Fruit fly (Drosophila melanogaster): Measurements from ENCODE around the gene CG2202.
A peak's percentile ranks its signal among the peaks of the same experiment; 100 is the strongest.

Gene CG2202

DNA sequence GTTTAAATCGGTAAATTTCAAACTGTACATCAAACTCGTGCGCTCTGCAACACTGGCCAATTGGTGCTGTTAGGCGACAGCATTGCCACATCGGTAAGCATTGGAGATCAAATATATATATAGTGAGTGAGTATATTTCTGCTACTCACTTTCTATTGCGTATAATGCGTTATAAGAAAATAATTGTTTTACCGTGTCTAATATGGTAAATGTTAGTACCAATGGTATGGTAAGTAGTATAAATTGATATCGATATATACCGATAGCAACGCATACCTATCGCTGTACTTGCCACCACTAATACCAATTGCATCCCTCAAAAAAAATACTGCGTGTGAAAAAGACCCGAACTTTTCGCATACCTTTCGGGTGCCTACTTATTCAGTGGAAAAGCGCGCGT, 8.8 kb downstream of the CG2202 start, which contains the start of the genes sofe and CG2186 (continued):
- TF ChIP-seq CG33213 (GFP tag; optimal IDR thresholded peaks at IDR 0.05) (peak; percentile 16), shn (GFP tag; optimal IDR thresholded peaks at IDR 0.05) (peak; percentile 42), gce (GFP tag; IDR thresholded peaks at IDR 0.05) (no peak), CG18011 (GFP tag; optimal IDR thresholded peaks at IDR 0.05) (peak; percentile 12), NC2α (GFP tag; optimal IDR thresholded peaks at IDR 0.05) (peak; percentile 5), mld (GFP tag; IDR thresholded peaks at IDR 0.05; ENCODE audit: partially characterized antibody) (peak; percentile 15; the same call in 1 of the 3 replicates), Elba2 (GFP tag; optimal IDR thresholded peaks at IDR 0.05) (peak; percentile 79), slbo (GFP tag; IDR thresholded peaks at IDR 0.05) (peak; percentile 67), CG14965 (GFP tag; optimal IDR thresholded peaks at IDR 0.05; ENCODE audit: borderline replicate concordance) (no peak), gro (GFP tag; optimal IDR thresholded peaks at IDR 0.05) (peak; percentile 46), CG9817 (tag; optimal IDR thresholded peaks at IDR 0.05) (peak; percentile 45), phol (tag; optimal IDR thresholded peaks at IDR 0.05) (peak; percentile 77), CG3847 (GFP tag; IDR thresholded peaks at IDR 0.05) (peak; percentile 77), CG17612 (GFP tag; IDR thresholded peaks at IDR 0.05) (no peak), maf-S (GFP tag; optimal IDR thresholded peaks at IDR 0.05) (no peak), wek (GFP tag; optimal IDR thresholded peaks at IDR 0.05) (no peak), HLH54F (GFP tag; optimal IDR thresholded peaks at IDR 0.05) (peak; percentile 54), CG10959 (GFP tag; IDR thresholded peaks at IDR 0.05) (no peak), dimm (GFP tag; IDR thresholded peaks at IDR 0.05) (no peak), crp (GFP tag; optimal IDR thresholded peaks at IDR 0.05) (peak in 1 of 2 experiments; percentile 6), CG5180 (GFP tag; optimal IDR thresholded peaks at IDR 0.05) (no peak), sob (GFP tag; IDR thresholded peaks at IDR 0.05) (peak; percentile 65), chm (GFP tag; IDR thresholded peaks at IDR 0.05) (no peak), CG13123 (GFP tag; optimal IDR thresholded peaks at IDR 0.05) (peak; percentile 46), vvl (GFP tag; IDR thresholded peaks at IDR 0.05) (peak; percentile 64; the same call in 1 of the 2 replicates), CG33557 (GFP tag; optimal IDR thresholded peaks at IDR 0.05) (no peak), zen (tag; optimal IDR thresholded peaks at IDR 0.05) (peak; percentile 59), ap (GFP tag; IDR thresholded peaks at IDR 0.05) (no peak), ab (GFP tag; optimal IDR thresholded peaks at IDR 0.05) (no peak), CG13894 (tag; optimal IDR thresholded peaks at IDR 0.05) (no peak), CG3281 (GFP tag; optimal IDR thresholded peaks at IDR 0.05) (peak; percentile 16), p53 (GFP tag; optimal IDR thresholded peaks at IDR 0.05) (no peak), CG12219 (GFP tag; optimal IDR thresholded peaks at IDR 0.05) (no peak), CG9215 (GFP tag; IDR thresholded peaks at IDR 0.05) (peak; percentile 38; the same call in 1 of the 2 replicates), MBD-R2 (GFP tag; IDR thresholded peaks at IDR 0.05) (peak; percentile 57), NfI (GFP tag; optimal IDR thresholded peaks at IDR 0.05) (peak; percentile 42), CG16863 (GFP tag; optimal IDR thresholded peaks at IDR 0.05) (peak; percentile 50), CG2889 (GFP tag; IDR thresholded peaks at IDR 0.05) (no peak), CG7745 (tag; optimal IDR thresholded peaks at IDR 0.05) (no peak), Six4 (GFP tag; optimal IDR thresholded peaks at IDR 0.05) (no peak), CG12942 (GFP tag; optimal IDR thresholded peaks at IDR 0.05) (peak; percentile 53), CG4854 (GFP tag; optimal IDR thresholded peaks at IDR 0.05) (peak; percentile 15), CG8281 (tag; optimal IDR thresholded peaks at IDR 0.05) (no peak), E2f2 (GFP tag; IDR thresholded peaks at IDR 0.05) (peak; percentile 79), zf30C (GFP tag; optimal IDR thresholded peaks at IDR 0.05) (no peak), peb (GFP tag; IDR thresholded peaks at IDR 0.05) (no peak), Ada2b (GFP tag; IDR thresholded peaks at IDR 0.05) (no peak), ttk (GFP tag; IDR thresholded peaks at IDR 0.05) (peak; percentile 38; the same call in 1 of the 2 replicates), CG11085 (GFP tag; IDR thresholded peaks at IDR 0.05) (no peak), fru (optimal IDR thresholded peaks at IDR 0.05) (no peak), Tbp (GFP tag; optimal IDR thresholded peaks at IDR 0.05) (no peak), TFAM (GFP tag; optimal IDR thresholded peaks at IDR 0.05) (no peak)
